Fruit fly (Drosophila melanogaster) whole organism, wandering third instar larva: ENCODE results near the gene SecS.

Experiments used
- Abd-B ChIP-seq: fragments of >200 bp; optimal IDR thresholded peaks from 2 replicates; lab custom pipeline; 2017; ENCODE audit warnings: missing biosample characterization, missing genetic modification characterization
- CG9705 ChIP-seq: fragments of 200-800 bp; sonication (Bioruptor generic); optimal IDR thresholded peaks from 2 replicates; lab custom pipeline; 2018; ENCODE audit warnings: missing biosample characterization, mild to moderate bottlenecking, missing genetic modification characterization
- CrebA ChIP-seq: fragments of 200-800 bp; sonication (Bioruptor generic); optimal IDR thresholded peaks from 2 replicates; lab custom pipeline; 2016; ENCODE audit warnings: missing biosample characterization, mild to moderate bottlenecking, missing genetic modification characterization, borderline replicate concordance
- Dfd ChIP-seq: fragments of >200 bp; optimal IDR thresholded peaks from 2 replicates; lab custom pipeline; 2017; ENCODE audit warnings: missing biosample characterization, missing genetic modification characterization
- Dif ChIP-seq: fragments of 200-275, 200-300 bp; sonication (Bioruptor generic); optimal IDR thresholded peaks from 2 replicates; lab custom pipeline; 2018; ENCODE audit warnings: missing biosample characterization, missing genetic modification characterization; ENCODE audit not compliant: partially characterized antibody
- GATAd ChIP-seq: sonication (Bioruptor generic); optimal IDR thresholded peaks from 2 replicates; lab custom pipeline; 2016; ENCODE audit warnings: missing biosample characterization, missing genetic modification characterization
- HLH106 ChIP-seq: fragments of 200-800 bp; optimal IDR thresholded peaks from 3 replicates; lab custom pipeline; 2019; ENCODE audit warnings: missing biosample characterization, mild to moderate bottlenecking, missing genetic modification characterization, moderate library complexity
- Hnf4 ChIP-seq: fragments of 200-800 bp; sonication (Bioruptor generic); optimal IDR thresholded peaks from 2 replicates; lab custom pipeline; 2016; ENCODE audit warnings: missing biosample characterization, mild to moderate bottlenecking, missing genetic modification characterization
- Hr83 ChIP-seq: fragments of 200-300 bp; sonication (Bioruptor generic); optimal IDR thresholded peaks from 2 replicates; lab custom pipeline; 2016; ENCODE audit warnings: missing biosample characterization, mild to moderate bottlenecking, missing genetic modification characterization, moderate library complexity; ENCODE audit not compliant: poor library complexity, severe bottlenecking
- Jra ChIP-seq: sonication (Bioruptor generic); optimal IDR thresholded peaks from 2 replicates; lab custom pipeline; 2016; ENCODE audit warnings: missing biosample characterization, missing genetic modification characterization
- Mio ChIP-seq: sonication (Bioruptor generic); optimal IDR thresholded peaks from 2 replicates; lab custom pipeline; 2016; ENCODE audit warnings: missing biosample characterization, missing genetic modification characterization
- OdsH ChIP-seq: fragments of 200-800 bp; sonication (Bioruptor generic); optimal IDR thresholded peaks from 2 replicates; lab custom pipeline; 2016; ENCODE audit warnings: missing biosample characterization, mild to moderate bottlenecking, missing genetic modification characterization
- Rel ChIP-seq, 2 experiments: fragments of 200-800 bp; sonication (Bioruptor generic) in 1 of 2; optimal IDR thresholded peaks; 2 replicates in 1 of 2; 3 replicates in 1 of 2; lab custom pipeline; 2016 to 2019; ENCODE audit warnings: mild to moderate bottlenecking in 2 of 2, missing biosample characterization in 2 of 2, missing genetic modification characterization in 2 of 2, moderate library complexity in 1 of 2
- Sp1 ChIP-seq: fragments of 200-800 bp; sonication (Bioruptor generic); optimal IDR thresholded peaks from 3 replicates; lab custom pipeline; 2019; ENCODE audit warnings: missing biosample characterization, mild to moderate bottlenecking, missing genetic modification characterization, moderate library complexity
- Vsx2 ChIP-seq: fragments of 200-300, 225-300 bp; sonication (Bioruptor generic); optimal IDR thresholded peaks from 2 replicates; lab custom pipeline; 2018; ENCODE audit warnings: missing biosample characterization, missing genetic modification characterization; ENCODE audit not compliant: partially characterized antibody
- br ChIP-seq: fragments of 200-800 bp; sonication (Bioruptor generic); optimal IDR thresholded peaks from 2 replicates; lab custom pipeline; 2016; ENCODE audit warnings: missing biosample characterization, missing genetic modification characterization
- brk ChIP-seq: fragments of 200-800 bp; sonication (Bioruptor generic); optimal IDR thresholded peaks from 2 replicates; lab custom pipeline; 2016; ENCODE audit warnings: missing biosample characterization, mild to moderate bottlenecking, missing genetic modification characterization
- dsf ChIP-seq: sonication (Bioruptor generic); optimal IDR thresholded peaks from 2 replicates; lab custom pipeline; 2016; ENCODE audit warnings: missing biosample characterization, missing genetic modification characterization, borderline replicate concordance
- ey ChIP-seq: fragments of 200-800 bp; sonication (Bioruptor generic); optimal IDR thresholded peaks from 2 replicates; lab custom pipeline; 2016; ENCODE audit warnings: missing biosample characterization, missing genetic modification characterization
- foxo ChIP-seq, 2 experiments: fragments of 200-800 bp; sonication (Bioruptor generic); optimal IDR thresholded peaks; 2 replicates in 1 of 2; 3 replicates in 1 of 2; lab custom pipeline; 2016 to 2017; ENCODE audit warnings: missing biosample characterization in 2 of 2, missing genetic modification characterization in 2 of 2
- fru ChIP-seq: fragments of 200-800 bp; sonication (Bioruptor generic); optimal IDR thresholded peaks from 3 replicates; lab custom pipeline; 2016; ENCODE audit warnings: missing biosample characterization, mild to moderate bottlenecking, missing genetic modification characterization
- h ChIP-seq: fragments of 200-800 bp; sonication (Bioruptor generic); optimal IDR thresholded peaks from 3 replicates; lab custom pipeline; 2016; ENCODE audit warnings: missing biosample characterization, mild to moderate bottlenecking, missing genetic modification characterization
- jim ChIP-seq: fragments of 175-275, 200-325 bp; sonication (Bioruptor generic); optimal IDR thresholded peaks from 2 replicates; lab custom pipeline; 2016; ENCODE audit warnings: missing biosample characterization, mild to moderate bottlenecking, missing genetic modification characterization
- pan ChIP-seq: fragments of >200 bp; optimal IDR thresholded peaks from 2 replicates; lab custom pipeline; 2017
- psq ChIP-seq: fragments of 200-800 bp; sonication (Bioruptor generic); optimal IDR thresholded peaks from 3 replicates; lab custom pipeline; 2017; ENCODE audit warnings: missing biosample characterization, mild to moderate bottlenecking, missing genetic modification characterization, moderate library complexity
- rgr ChIP-seq: fragments of 200-800 bp; sonication (Bioruptor generic); optimal IDR thresholded peaks from 3 replicates; lab custom pipeline; 2016; ENCODE audit warnings: missing biosample characterization, mild to moderate bottlenecking, missing genetic modification characterization
- sage ChIP-seq: fragments of 200-800 bp; sonication (Bioruptor generic); optimal IDR thresholded peaks from 2 replicates; lab custom pipeline; 2016; ENCODE audit warnings: missing biosample characterization, mild to moderate bottlenecking, missing genetic modification characterization
- sv ChIP-seq: fragments of 200-800 bp; sonication (Bioruptor generic); optimal IDR thresholded peaks from 3 replicates; lab custom pipeline; 2016; ENCODE audit warnings: missing biosample characterization, missing genetic modification characterization
- usp ChIP-seq: fragments of >200 bp; optimal IDR thresholded peaks from 2 replicates; lab custom pipeline; 2017; ENCODE audit warnings: missing biosample characterization, missing genetic modification characterization
- woc ChIP-seq: sonication (Bioruptor generic); optimal IDR thresholded peaks from 2 replicates; lab custom pipeline; 2016; ENCODE audit warnings: missing biosample characterization, mild to moderate bottlenecking, missing genetic modification characterization

The SecS gene

DNA sequence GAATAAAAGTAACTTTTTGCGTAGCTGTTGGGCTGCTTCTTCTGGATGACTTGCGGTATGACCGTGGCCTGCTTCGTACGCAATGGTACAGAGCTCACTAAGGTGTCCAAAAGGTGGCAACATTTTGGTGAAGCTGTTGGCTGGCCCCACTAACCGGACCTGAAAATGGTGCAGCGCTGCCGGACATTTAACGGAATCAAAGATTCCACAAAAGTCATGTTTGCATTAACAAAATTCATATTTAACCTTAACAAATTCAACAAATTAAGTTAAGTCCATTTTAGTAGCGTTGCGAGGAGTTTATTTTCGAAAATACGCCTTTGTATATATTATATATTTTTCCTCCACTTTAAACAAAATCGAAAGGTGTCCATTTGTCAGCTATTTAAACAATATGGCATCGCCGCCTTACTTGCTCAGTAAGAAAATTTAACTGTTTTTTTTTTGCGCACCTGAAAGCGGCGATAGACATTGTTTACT is at the start of gene SecS, which contains the start of gene kra:
Gene SecS (plus strand): TSS at position 390 of the 480 bp plus-strand sequence.
Gene kra (minus strand): TSS at position 93 of the 480 bp plus-strand sequence.
- peak; percentile 69 for TF ChIP-seq fru (GFP tag; lab: Kevin White, UChicago)
- TF ChIP-seq psq (GFP tag; lab: Kevin White, UChicago): no peak
- TF ChIP-seq h: peak; percentile 60
- TF ChIP-seq dsf (GFP tag; lab: Kevin White, UChicago): peak; percentile 58
- peak; percentile 56 for TF ChIP-seq OdsH (GFP tag; lab: Kevin White, UChicago)
- TF ChIP-seq HLH106 (tag; lab: Kevin White, UChicago): peak; percentile 64
- peak; percentile 42 for TF ChIP-seq Rel (GFP tag; optimal IDR thresholded peaks at IDR 0.05; lab: Kevin White, UChicago)
- TF ChIP-seq Rel (tag; optimal IDR thresholded peaks at IDR 0.05; lab: Kevin White, UChicago): peak; percentile 17
- peak; percentile 33 for TF ChIP-seq Dif (GFP tag; lab: Kevin White, UChicago)
- no peak for TF ChIP-seq Mio
- no peak for TF ChIP-seq Jra (GFP tag; lab: Kevin White, UChicago)
- peak; percentile 69 for TF ChIP-seq rgr (GFP tag; lab: Kevin White, UChicago)
- TF ChIP-seq foxo (GFP tag; optimal IDR thresholded peaks at IDR 0.05; lab: Kevin White, UChicago): peak in 1 of 2 experiments; percentile 77
- TF ChIP-seq GATAd: no peak
- TF ChIP-seq Sp1 (GFP tag; lab: Kevin White, UChicago): peak; percentile 64
- no peak for TF ChIP-seq Vsx2 (GFP tag; lab: Kevin White, UChicago)
- TF ChIP-seq woc (GFP tag; lab: Kevin White, UChicago): peak; percentile 46
- TF ChIP-seq sv: peak; percentile 50
- no peak for TF ChIP-seq sage (GFP tag; lab: Kevin White, UChicago)
- no peak for TF ChIP-seq pan (lab: Kevin White, UChicago)
- TF ChIP-seq Hr83 (GFP tag; lab: Kevin White, UChicago): peak; percentile 68
- TF ChIP-seq Hnf4 (GFP tag; lab: Kevin White, UChicago): peak; percentile 71
- peak; percentile 72 for TF ChIP-seq br
- peak; percentile 63 for TF ChIP-seq ey (GFP tag; lab: Kevin White, UChicago)
- peak; percentile 40 for TF ChIP-seq CG9705 (GFP tag; lab: Kevin White, UChicago)
- no peak for TF ChIP-seq CrebA (GFP tag; lab: Kevin White, UChicago)
- no peak for TF ChIP-seq Abd-B
- TF ChIP-seq usp (GFP tag; lab: Kevin White, UChicago): no peak
- no peak for TF ChIP-seq brk (GFP tag; lab: Kevin White, UChicago)

DNA sequence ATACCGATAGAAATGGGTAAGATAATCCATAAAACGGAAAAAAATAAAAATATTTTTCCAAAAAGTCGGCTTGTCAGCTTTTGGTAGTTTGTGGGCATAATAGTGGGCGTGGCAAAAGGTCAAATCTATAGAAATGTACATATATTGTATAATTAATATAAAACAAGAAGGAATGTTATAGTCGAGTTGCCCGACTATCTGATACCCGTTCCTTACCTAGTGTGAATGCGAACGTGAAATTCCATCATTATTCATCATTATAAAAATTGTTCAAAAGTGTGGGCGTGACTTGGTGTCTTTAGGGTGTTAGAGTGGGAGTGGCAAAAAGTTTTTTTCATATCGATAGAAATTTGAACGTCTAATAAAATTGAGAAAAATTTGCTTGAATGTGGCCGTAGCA is 49.6 kb upstream of the SecS start:
- TF ChIP-seq Rel (GFP tag; optimal IDR thresholded peaks at IDR 0.05; lab: Kevin White, UChicago) (no peak), Rel (tag; optimal IDR thresholded peaks at IDR 0.05; lab: Kevin White, UChicago) (no peak), Jra (GFP tag; lab: Kevin White, UChicago) (no peak), jim (GFP tag; lab: Kevin White, UChicago) (no peak), Hr83 (GFP tag; lab: Kevin White, UChicago) (no peak), h (no peak), Hnf4 (GFP tag; lab: Kevin White, UChicago) (no peak), GATAd (no peak), dsf (GFP tag; lab: Kevin White, UChicago) (no peak), Sp1 (GFP tag; lab: Kevin White, UChicago) (no peak), pan (lab: Kevin White, UChicago) (no peak), rgr (GFP tag; lab: Kevin White, UChicago) (no peak), ey (GFP tag; lab: Kevin White, UChicago) (no peak), CG9705 (GFP tag; lab: Kevin White, UChicago) (no peak)

DNA sequence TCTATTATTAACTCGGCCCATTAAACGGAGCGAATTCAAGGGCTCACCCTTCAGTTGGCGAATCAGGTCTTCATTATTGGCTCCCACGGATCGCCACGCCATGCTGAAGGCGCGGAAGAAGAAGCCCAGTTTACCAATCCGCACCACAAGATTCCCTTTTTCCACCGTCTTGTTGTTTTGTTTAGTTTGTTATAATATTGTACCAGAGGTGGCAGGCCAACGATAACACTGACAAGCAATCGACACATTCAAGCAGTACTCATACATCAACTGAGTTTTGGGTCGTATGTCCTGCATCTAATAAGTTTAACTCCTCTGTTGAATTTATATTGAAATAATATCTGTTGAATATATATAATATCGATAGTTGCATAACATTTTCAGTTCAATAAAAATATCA is 47.2 kb upstream of the SecS start, which contains the start of gene Pcmt:
Gene Pcmt (minus strand): TSS at position 235 of the 400 bp plus-strand sequence.
- TF ChIP-seq pan (lab: Kevin White, UChicago) (no peak), sage (GFP tag; lab: Kevin White, UChicago) (no peak), HLH106 (tag; lab: Kevin White, UChicago) (no peak)

DNA sequence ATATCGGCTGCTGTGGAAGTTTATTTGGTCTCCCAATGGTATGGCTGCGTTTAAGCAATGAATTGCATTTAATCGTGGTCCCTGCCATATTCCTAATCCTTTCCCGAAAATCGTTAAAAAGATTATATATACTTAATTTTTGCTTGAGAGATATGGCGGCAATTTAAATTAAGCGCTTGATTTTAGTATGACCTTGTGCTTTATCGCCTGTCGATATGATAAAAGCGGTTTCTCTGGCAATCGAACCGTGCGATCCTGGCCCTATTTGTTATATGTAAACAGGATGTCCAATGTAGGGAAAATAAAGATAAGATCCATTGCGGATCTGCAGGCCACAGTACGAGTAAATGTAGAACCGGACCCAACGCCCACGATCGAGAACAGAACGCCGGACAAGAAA is 46.4 kb upstream of the SecS start, which contains the start of gene Snm1:
Gene Snm1 (plus strand): TSS at position 233 of the 400 bp plus-strand sequence.
- peak; percentile 91 for TF ChIP-seq Vsx2 (GFP tag; lab: Kevin White, UChicago)
- no peak for TF ChIP-seq Dfd (GFP tag; lab: Kevin White, UChicago)
- peak; percentile 71 for TF ChIP-seq Dif (GFP tag; lab: Kevin White, UChicago)
